Worm (Caenorhabditis elegans): ENCODE data around the gene F08D12.7.

F08D12.7 gene

DNA sequence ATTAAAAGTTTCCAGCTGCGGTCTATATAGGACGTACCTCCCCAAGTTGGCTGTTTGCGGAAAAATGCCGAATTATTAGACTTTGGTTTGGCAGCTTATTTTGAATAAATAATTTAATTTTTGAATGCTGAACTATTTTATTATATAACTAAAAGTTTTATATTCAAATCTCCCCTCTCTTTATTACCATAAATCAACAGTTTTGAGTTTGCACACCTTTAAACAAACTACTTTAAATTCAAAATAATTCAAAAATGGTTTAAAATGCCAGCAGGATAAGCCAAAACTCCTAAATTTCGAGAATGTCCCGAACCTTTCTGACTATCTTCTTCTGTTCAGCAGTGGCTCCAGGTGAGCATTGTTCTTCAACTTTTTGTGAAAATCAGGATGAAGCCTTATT, 10.3 kb upstream of the F08D12.7 start, which contains the start of gene F08D12.3 (continued):
- TF ChIP-seq snpc-1.3 (tag; optimal IDR thresholded peaks at IDR 0.05; ENCODE audit: insufficient read depth) = no peak

DNA sequence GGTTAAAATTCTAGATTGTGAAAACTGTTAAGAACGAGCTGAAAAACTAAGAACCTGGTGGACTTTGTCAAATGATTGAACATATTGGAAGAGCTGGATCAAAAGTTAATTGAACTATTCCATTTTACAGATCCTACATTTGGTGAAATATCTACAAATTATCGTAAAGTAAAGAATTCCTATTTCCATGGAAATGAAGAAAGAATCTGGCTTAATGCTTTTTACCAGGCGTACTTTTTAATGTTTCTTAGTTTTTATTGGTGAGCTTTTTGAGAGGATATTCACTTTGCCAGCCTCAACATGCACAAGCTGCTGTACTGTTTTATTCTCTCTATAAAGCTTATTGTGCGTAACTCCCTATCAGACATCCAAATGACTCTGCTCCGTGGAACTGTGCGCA, 8.9 kb upstream of the F08D12.7 start, which contains the start of gene F08D12.4:
Gene F08D12.4 (plus strand): TSS at position 301 of the 400 bp plus-strand sequence.
- TF ChIP-seq lir-1 (GFP tag; conservative IDR thresholded peaks at IDR 0.05) (no peak), nfya-2 (GFP tag; IDR thresholded peaks at IDR 0.05) (no peak), ZK185.1 (tag; optimal IDR thresholded peaks at IDR 0.05; ENCODE audit: poor library complexity, severe bottlenecking) (no peak), F23B12.7 (tag; optimal IDR thresholded peaks at IDR 0.05; ENCODE audit: insufficient read depth) (no peak)

DNA sequence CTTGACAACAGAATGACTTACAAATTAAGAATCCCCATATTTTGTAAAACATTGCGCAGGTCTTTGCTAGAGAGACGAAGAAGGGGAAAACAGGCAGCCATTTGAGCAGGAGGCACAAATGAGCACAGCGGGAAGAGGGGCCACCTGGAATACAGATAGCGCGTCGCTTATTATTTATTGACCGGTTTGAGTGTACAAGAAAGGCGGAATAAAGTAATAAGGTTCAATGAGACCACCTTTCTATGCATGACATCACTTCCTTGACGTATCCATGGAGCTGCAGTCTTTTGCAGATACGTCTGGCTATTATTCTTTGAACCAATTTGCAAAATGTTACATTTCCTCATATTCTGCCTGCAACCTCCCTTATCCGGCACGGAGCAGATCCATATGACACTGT, 6.0 kb upstream of the F08D12.7 start, which contains the start of gene fbxb-111:
Gene fbxb-111 (minus strand): TSS at position 101 of the 400 bp plus-strand sequence.
- no peak for TF ChIP-seq lsy-27 (tag; optimal IDR thresholded peaks at IDR 0.05; ENCODE audit: borderline replicate concordance, insufficient read depth)
- no peak for TF ChIP-seq attf-6 (GFP tag; IDR thresholded peaks at IDR 0.05)
- TF ChIP-seq lin-35 (GFP tag; optimal IDR thresholded peaks at IDR 0.05) = no peak
- no peak for TF ChIP-seq ztf-26 (tag; optimal IDR thresholded peaks at IDR 0.05)
- no peak for TF ChIP-seq B0336.3 (GFP tag; IDR thresholded peaks at IDR 0.05)
- no peak for TF ChIP-seq rpc-1 (optimal IDR thresholded peaks at IDR 0.05)
- TF ChIP-seq rpc-1 (tag; optimal IDR thresholded peaks at IDR 0.05) = no peak
- no peak for TF ChIP-seq C17E4.6 (GFP tag; IDR thresholded peaks at IDR 0.05)

DNA sequence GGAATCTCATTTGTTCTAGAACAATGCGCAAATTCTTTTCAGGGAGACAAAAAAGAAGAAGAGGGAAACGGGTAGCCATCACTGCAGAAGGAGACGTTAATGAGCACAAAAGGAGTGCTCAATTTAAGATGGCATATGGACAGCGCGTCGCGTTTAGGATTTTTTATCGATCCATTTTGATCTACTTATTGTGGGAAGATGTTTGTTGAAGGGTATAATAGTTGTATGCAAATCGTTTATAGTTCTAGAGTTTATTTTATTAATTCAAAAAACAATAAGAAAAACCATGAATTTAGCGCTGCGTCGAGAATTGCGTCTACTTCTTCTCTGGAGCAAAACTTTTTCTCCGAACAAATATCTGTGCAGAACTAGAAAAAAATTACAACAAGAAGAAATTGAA, 4.6 kb upstream of the F08D12.7 start, which contains the start of gene sdz-9:
Gene sdz-9 (minus strand): TSS at position 101 of the 400 bp plus-strand sequence.
- TF ChIP-seq hrde-1 (tag; optimal IDR thresholded peaks at IDR 0.05; ENCODE audit: borderline replicate concordance) (no peak), egl-18 (GFP tag; IDR thresholded peaks at IDR 0.05) (no peak), lin-26 (GFP tag; IDR thresholded peaks at IDR 0.05) (no peak), attf-5 (GFP tag; optimal IDR thresholded peaks at IDR 0.05) (no peak), nhr-120 (GFP tag; IDR thresholded peaks at IDR 0.05) (no peak), mxl-1 (tag; optimal IDR thresholded peaks at IDR 0.05) (no peak), somi-1 (GFP tag; optimal IDR thresholded peaks at IDR 0.05) (no peak), cebp-1 (GFP tag; IDR thresholded peaks at IDR 0.05) (no peak), cebp-1 (tag; optimal IDR thresholded peaks at IDR 0.05) (no peak)

DNA sequence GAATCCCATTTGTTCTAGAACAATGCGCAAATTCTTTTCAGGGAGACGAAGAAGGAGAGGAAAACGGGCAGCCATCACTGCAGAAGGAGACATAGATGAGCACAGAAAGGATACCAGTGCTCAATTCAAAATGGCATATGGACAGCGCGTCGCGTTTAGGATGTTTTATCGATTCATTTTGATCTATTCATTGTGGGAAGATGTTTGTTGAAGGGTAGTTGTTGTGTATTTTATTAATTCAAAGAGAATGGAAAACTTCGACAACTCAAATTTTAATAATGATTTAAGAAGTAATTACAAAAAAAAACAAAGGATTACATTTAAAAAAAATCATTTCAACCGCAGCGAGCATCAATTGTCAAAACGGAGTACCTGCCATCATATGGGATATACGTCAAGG, 3.2 kb upstream of the F08D12.7 start, which contains the start of gene sdz-10:
Gene sdz-10 (minus strand): TSS at position 101 of the 400 bp plus-strand sequence.
- TF ChIP-seq gei-17 (GFP tag; optimal IDR thresholded peaks at IDR 0.05) (no peak), sdz-38 (tag; optimal IDR thresholded peaks at IDR 0.05) (no peak), K11D2.4 (GFP tag; IDR thresholded peaks at IDR 0.05) (no peak), ztf-26 (tag; optimal IDR thresholded peaks at IDR 0.05) (no peak), fkh-3 (tag; optimal IDR thresholded peaks at IDR 0.05) (no peak)

DNA sequence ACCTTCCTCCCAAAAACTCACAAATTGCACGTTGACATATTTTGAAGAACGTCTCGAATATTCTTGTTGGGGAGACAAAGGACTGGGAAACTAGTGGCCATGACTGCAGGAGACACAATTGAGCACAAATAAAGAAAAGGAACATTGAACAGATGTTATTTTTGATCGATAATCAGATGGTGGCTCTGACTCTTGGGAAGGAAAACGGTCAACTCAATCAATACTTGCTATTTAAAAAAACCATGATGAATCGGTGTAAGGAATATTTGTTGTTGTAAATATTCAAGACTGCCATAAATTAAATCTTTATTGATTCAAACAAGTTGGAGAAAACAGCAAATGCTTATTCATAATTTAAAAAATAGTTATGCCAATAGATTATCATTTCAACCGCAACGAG, 1.9 kb upstream of the F08D12.7 start, which contains the start of gene fbxb-105:
Gene fbxb-105 (minus strand): TSS at position 101 of the 400 bp plus-strand sequence.
- TF ChIP-seq snpc-1.1 (tag; optimal IDR thresholded peaks at IDR 0.05; ENCODE audit: insufficient read depth) (no peak), gei-17 (GFP tag; optimal IDR thresholded peaks at IDR 0.05) (no peak)

DNA sequence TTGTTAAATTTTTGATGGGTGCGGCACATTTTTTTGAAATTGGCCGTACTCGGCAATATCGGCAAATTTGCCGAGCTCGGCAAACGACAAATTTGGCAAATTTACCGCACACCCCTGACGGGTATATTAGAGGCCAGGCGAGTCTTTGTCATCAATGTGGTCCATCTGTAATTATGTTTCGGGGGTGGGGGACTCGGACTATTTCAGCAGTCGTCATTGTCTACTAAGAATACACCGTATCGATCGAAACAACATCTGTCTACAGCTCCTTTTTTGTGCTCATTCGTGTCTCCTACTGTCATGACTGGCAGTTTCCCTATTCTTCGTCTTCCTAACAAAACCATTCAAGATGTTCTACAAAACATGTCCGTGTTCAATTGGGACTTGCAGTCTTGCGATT, 2.6 kb downstream of the F08D12.7 start, which contains the start of gene F08D12.15:
Gene F08D12.15 (plus strand): TSS at position 301 of the 400 bp plus-strand sequence.
- no peak for TF ChIP-seq gei-17 (GFP tag; optimal IDR thresholded peaks at IDR 0.05)
- TF ChIP-seq die-1 (tag; optimal IDR thresholded peaks at IDR 0.05) = no peak
- no peak for TF ChIP-seq lir-1 (GFP tag; conservative IDR thresholded peaks at IDR 0.05)

All from whole organism, young adult.